Fruit fly (Drosophila melanogaster): ENCODE measurements around the gene CG2186.

The CG2186 gene

DNA sequence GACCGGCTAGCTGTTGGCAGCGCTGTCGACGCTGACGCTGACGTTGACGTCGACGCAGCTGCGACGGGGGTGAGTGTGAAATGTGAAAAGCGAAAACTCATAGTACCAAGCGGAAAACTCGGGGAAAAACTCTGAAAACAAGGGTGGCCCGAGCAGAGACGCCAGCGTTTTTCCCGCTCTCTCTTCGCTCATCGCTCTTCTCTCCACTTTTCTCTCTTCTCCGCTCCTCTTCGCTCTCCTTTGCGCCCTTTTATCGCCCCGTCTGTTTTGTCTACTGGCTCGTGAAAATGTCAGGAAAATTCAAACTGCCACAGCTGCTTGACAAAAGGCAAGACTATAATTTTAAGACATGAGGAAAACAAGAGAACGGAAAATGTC, 34.0 kb upstream of the CG2186 start (continued):
- TF ChIP-seq bbx (GFP tag; IDR thresholded peaks at IDR 0.05; ENCODE audit: partially characterized antibody), result peak; percentile 26; the same call in 1 of the 2 replicates
- TF ChIP-seq wdn (GFP tag; IDR thresholded peaks at IDR 0.05), result no peak
- TF ChIP-seq z (GFP tag; IDR thresholded peaks at IDR 0.05), result peak; percentile 84
- TF ChIP-seq chinmo (GFP tag; IDR thresholded peaks at IDR 0.05; ENCODE audit: partially characterized antibody), result 0 out of 4 replicates have a peak, but pooled peaks have one; percentile 11
- TF ChIP-seq onecut (GFP tag; IDR thresholded peaks at IDR 0.05), result no peak
- TF ChIP-seq D19A (tag; optimal IDR thresholded peaks at IDR 0.05), result no peak
- TF ChIP-seq mld (GFP tag; IDR thresholded peaks at IDR 0.05; ENCODE audit: partially characterized antibody), result no peak
- peak; percentile 53 for TF ChIP-seq crol (GFP tag; IDR thresholded peaks at IDR 0.05)
- no peak for TF ChIP-seq PHDP (tag; optimal IDR thresholded peaks at IDR 0.05)
- no peak for TF ChIP-seq CG34422 (GFP tag; IDR thresholded peaks at IDR 0.05)
- TF ChIP-seq unpg (GFP tag; optimal IDR thresholded peaks at IDR 0.05), result no peak
- TF ChIP-seq CTCF (GFP tag; optimal IDR thresholded peaks at IDR 0.05), result no peak
- TF ChIP-seq gsb-n (tag; optimal IDR thresholded peaks at IDR 0.05), result no peak
- TF ChIP-seq crc (GFP tag; optimal IDR thresholded peaks at IDR 0.05), result no peak
- no peak for TF ChIP-seq tgo (GFP tag; IDR thresholded peaks at IDR 0.05)
- peak; percentile 90 for TF ChIP-seq pros (GFP tag; optimal IDR thresholded peaks at IDR 0.05)
- TF ChIP-seq Trl (optimal IDR thresholded peaks at IDR 0.05), result peak; percentile 63 to 92
- TF ChIP-seq Trl (GFP tag; optimal IDR thresholded peaks at IDR 0.05), result no peak
- TF ChIP-seq HLH3B (GFP tag; IDR thresholded peaks at IDR 0.05), result no peak
- no peak for TF ChIP-seq Dek (tag; optimal IDR thresholded peaks at IDR 0.05)
- no peak for TF ChIP-seq ci (GFP tag; IDR thresholded peaks at IDR 0.05)
- TF ChIP-seq psq (GFP tag; optimal IDR thresholded peaks at IDR 0.05), result peak; percentile 86
- TF ChIP-seq Awh (GFP tag; IDR thresholded peaks at IDR 0.05), result no peak
- no peak for TF ChIP-seq CG33213 (GFP tag; optimal IDR thresholded peaks at IDR 0.05)
- peak; percentile 92 for TF ChIP-seq Adf1 (GFP tag; IDR thresholded peaks at IDR 0.05)
- TF ChIP-seq Sin3A (optimal IDR thresholded peaks at IDR 0.05), result no peak

DNA sequence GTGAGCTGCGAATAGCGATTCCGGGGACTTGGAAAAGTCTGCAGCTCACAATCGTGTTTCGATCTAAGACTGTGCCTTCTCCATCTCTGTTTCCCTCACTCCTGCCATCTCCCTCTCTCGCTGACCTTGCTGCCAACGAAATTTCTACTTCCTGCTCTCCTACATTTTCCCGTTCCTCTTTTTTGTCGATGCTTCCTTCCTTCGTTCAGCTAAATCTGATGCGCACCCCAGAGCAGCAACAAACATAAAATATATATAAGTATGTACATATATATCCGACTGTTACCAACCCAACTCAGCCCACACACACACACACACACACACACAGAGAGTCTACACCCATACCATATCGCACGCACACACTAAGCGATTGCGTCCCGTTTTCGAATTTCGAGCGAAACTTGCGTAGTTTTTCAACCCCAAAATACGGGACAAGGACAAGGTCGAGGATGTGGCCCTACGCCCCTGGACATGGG, 33.2 kb upstream of the CG2186 start, which contains the start of gene Imp:
TSS of gene Imp (minus strand) at position 51 of the 476 bp plus-strand sequence.
- TF ChIP-seq ranshi (GFP tag; IDR thresholded peaks at IDR 0.05), result no peak
- no peak for TF ChIP-seq CG13424 (tag; optimal IDR thresholded peaks at IDR 0.05)
- no peak for TF ChIP-seq CG9876 (GFP tag; optimal IDR thresholded peaks at IDR 0.05)
- TF ChIP-seq cg (GFP tag; optimal IDR thresholded peaks at IDR 0.05), result peak; percentile 69
- TF ChIP-seq CG1832 (GFP tag; optimal IDR thresholded peaks at IDR 0.05), result peak; percentile 48
- TF ChIP-seq CG12744 (GFP tag; optimal IDR thresholded peaks at IDR 0.05), result no peak
- TF ChIP-seq bigmax (GFP tag; optimal IDR thresholded peaks at IDR 0.05), result no peak
- no peak for TF ChIP-seq Rx (GFP tag; IDR thresholded peaks at IDR 0.05)
- TF ChIP-seq CG4328 (GFP tag; optimal IDR thresholded peaks at IDR 0.05), result no peak
- TF ChIP-seq C15 (GFP tag; IDR thresholded peaks at IDR 0.05), result no peak
- no peak for TF ChIP-seq CG9215 (GFP tag; IDR thresholded peaks at IDR 0.05)
- peak; percentile 74 for TF ChIP-seq pros (GFP tag; optimal IDR thresholded peaks at IDR 0.05)
- no peak for TF ChIP-seq Neu2 (GFP tag; optimal IDR thresholded peaks at IDR 0.05; ENCODE audit: borderline replicate concordance)
- TF ChIP-seq nmo (GFP tag; optimal IDR thresholded peaks at IDR 0.05), result no peak
- peak; percentile 90 for TF ChIP-seq CG13894 (tag; optimal IDR thresholded peaks at IDR 0.05)
- TF ChIP-seq Myb (GFP tag; optimal IDR thresholded peaks at IDR 0.05), result no peak
- TF ChIP-seq Ets65A (GFP tag), result no peak
- no peak for TF ChIP-seq Abd-B (GFP tag; optimal IDR thresholded peaks at IDR 0.05)
- TF ChIP-seq CG10959 (GFP tag; IDR thresholded peaks at IDR 0.05), result no peak
- no peak for TF ChIP-seq CG8944 (GFP tag; optimal IDR thresholded peaks at IDR 0.05)
- no peak for TF ChIP-seq CG6689 (GFP tag; IDR thresholded peaks at IDR 0.05)
- TF ChIP-seq Adf1 (GFP tag; IDR thresholded peaks at IDR 0.05), result peak; percentile 10; the same call in 1 of the 2 replicates
- no peak for TF ChIP-seq bbx (GFP tag; IDR thresholded peaks at IDR 0.05; ENCODE audit: partially characterized antibody)
- TF ChIP-seq Dp (GFP tag; optimal IDR thresholded peaks at IDR 0.05), result no peak

Data from whole organism, embryonic.